Worm (Caenorhabditis elegans) whole organism, young adult: ENCODE results near the gene unc-132.

Source experiments
- C06A6.2 ChIP-seq: fragments of 200-800 bp; sonication (Bioruptor generic); conservative IDR thresholded peaks from 2 replicates; pipeline ENCODE4 v1.3.6; 2022; ENCODE audit warnings: missing genetic modification characterization, missing compliant biosample characterization
- bed-1 ChIP-seq: fragments of 200-800 bp; sonication (Bioruptor generic); IDR thresholded peaks from 2 replicates; pipeline ENCODE4 v1.3.6; 2022; ENCODE audit warnings: missing genetic modification reagents, missing genetic modification characterization, missing compliant biosample characterization
- egrh-3 ChIP-seq: fragments of 200-800 bp; sonication (Bioruptor generic); IDR thresholded peaks from 2 replicates; pipeline ENCODE4 v1.3.6; 2022; ENCODE audit warnings: missing genetic modification reagents, missing genetic modification characterization, missing compliant biosample characterization
- gei-17 ChIP-seq: fragments of 200-800 bp; sonication (Bioruptor generic); optimal IDR thresholded peaks from 2 replicates; lab custom pipeline; 2018; ENCODE audit warnings: mild to moderate bottlenecking, missing genetic modification characterization, missing compliant biosample characterization
- let-526 ChIP-seq: fragments of 200-800 bp; sonication (Bioruptor generic); IDR thresholded peaks from 2 replicates; pipeline ENCODE4 v1.3.6; 2022; ENCODE audit warnings: missing genetic modification reagents, missing genetic modification characterization, missing compliant biosample characterization
- nfya-1 ChIP-seq: sonication (generic microtip); optimal IDR thresholded peaks from 2 replicates; lab custom pipeline; 2017; ENCODE audit warnings: antibody characterized with exemption, missing compliant biosample characterization, missing genetic modification characterization, borderline replicate concordance; ENCODE audit not compliant: insufficient read depth
- pha-4 ChIP-seq: fragments of 150-350 bp; sonication (generic microtip); optimal IDR thresholded peaks from 2 replicates; lab custom pipeline; 2014; ENCODE audit warnings: missing biosample characterization, missing genetic modification reagents, missing genetic modification characterization
- snpc-3.4 ChIP-seq: sonication (generic microtip); optimal IDR thresholded peaks from 2 replicates; lab custom pipeline; 2017; ENCODE audit warnings: missing genetic modification characterization, mild to moderate bottlenecking, missing compliant biosample characterization, antibody characterized with exemption, moderate library complexity, missing genotype, missing genetic modification reagents
- snpc-4 ChIP-seq, 5 experiments: fragments of 150-350 bp in 1 of 5; sonication (generic microtip) in 4 of 5; optimal IDR thresholded peaks; 2 replicates each; lab custom pipeline; 2014 to 2018; ENCODE audit warnings: missing genetic modification characterization in 5 of 5, missing biosample characterization in 3 of 5, antibody characterized with exemption in 2 of 5, mild to moderate bottlenecking in 2 of 5, missing compliant biosample characterization in 2 of 5, missing genotype in 2 of 5, moderate library complexity in 2 of 5, missing genetic modification reagents in 1 of 5
- unc-130 ChIP-seq: sonication (generic microtip); optimal IDR thresholded peaks from 2 replicates; lab custom pipeline; 2016; ENCODE audit warnings: missing genetic modification reagents, missing genetic modification characterization, missing compliant biosample characterization

ce11 chrV:3688733-3689132 lies 1.8 kb downstream of the unc-132 start:
- TF ChIP-seq snpc-4 (GFP tag; optimal IDR thresholded peaks at IDR 0.05; lab: Kevin White, UChicago) = no peak
- no peak for TF ChIP-seq snpc-4 (tag; optimal IDR thresholded peaks at IDR 0.05; lab: Kevin White, UChicago)
- TF ChIP-seq gei-17 (GFP tag; lab: Kevin White, UChicago) = no peak
- no peak for TF ChIP-seq snpc-3.4
- no peak for TF ChIP-seq bed-1 (GFP tag; lab: Robert Waterston, UW)
- no peak for TF ChIP-seq nfya-1 (tag; lab: Kevin White, UChicago)
- no peak for TF ChIP-seq unc-130 (GFP tag; lab: Kevin White, UChicago)
- no peak for TF ChIP-seq pha-4 (tag; lab: Kevin White, UChicago)
- TF ChIP-seq let-526 (GFP tag; lab: Robert Waterston, UW) = no peak
- TF ChIP-seq egrh-3 = no peak
- TF ChIP-seq C06A6.2 (GFP tag; lab: Robert Waterston, UW) = no peak
